Worm (Caenorhabditis elegans): ENCODE results near the gene nlp-63.
A peak's percentile ranks its signal among the peaks of the same experiment; 100 is the strongest.

DNA sequence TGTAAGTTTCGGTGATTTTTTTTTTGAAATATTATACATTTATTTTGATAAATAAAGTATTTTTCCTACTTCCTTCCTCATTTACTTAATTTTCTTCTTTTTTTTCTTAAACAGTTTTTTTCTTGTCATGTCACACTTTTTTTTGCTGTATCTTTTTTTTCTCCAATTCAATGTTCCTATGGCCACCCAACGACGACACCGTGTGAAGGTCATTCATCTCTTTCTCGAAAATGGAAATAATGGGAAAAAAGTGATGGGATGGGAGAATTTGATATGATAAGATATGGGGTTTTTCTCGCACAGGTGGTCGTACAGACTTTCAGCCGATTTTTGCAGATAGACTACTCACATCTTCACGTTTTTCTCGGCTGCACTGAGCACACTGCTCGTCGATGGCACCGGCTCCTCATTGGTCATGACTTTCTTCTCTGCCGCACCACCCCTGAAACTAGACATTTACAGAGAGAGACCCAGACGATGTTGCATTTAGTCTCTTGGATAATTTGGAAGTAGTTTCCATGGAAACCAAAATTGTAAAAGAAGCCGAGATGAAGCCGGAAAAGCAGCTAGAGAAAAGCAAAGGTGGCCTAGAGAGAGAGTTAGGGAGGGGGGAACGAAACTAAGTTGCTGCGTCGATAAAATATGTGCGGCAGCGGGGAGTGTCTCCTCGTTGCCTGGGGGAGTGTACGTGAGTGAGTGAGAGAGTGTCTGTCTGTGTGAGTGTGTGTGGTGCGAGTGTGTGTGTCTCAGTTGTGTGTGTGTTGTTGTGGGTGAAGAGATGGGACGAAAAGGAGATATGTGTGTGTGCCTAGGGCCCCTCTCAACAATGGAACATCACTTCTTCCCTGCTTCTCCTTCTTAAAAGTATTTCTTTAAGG, 13.9 kb downstream of the nlp-63 start, which contains the start of gene daf-19:
- no peak for TF ChIP-seq fkh-10 (GFP tag; optimal IDR thresholded peaks at IDR 0.05)
- TF ChIP-seq ama-1 (optimal IDR thresholded peaks at IDR 0.05) = peak; percentile 81
- TF ChIP-seq ceh-48 (tag; optimal IDR thresholded peaks at IDR 0.05) = peak; percentile 74
- peak; percentile 62 for TF ChIP-seq madf-2 (tag; optimal IDR thresholded peaks at IDR 0.05)
- TF ChIP-seq ceh-19 (GFP tag; optimal IDR thresholded peaks at IDR 0.05) = peak; percentile 88
- peak; percentile 78 for TF ChIP-seq sox-4 (tag; optimal IDR thresholded peaks at IDR 0.05)
- TF ChIP-seq dve-1 (tag; optimal IDR thresholded peaks at IDR 0.05) = peak; percentile 55
- peak; percentile 29 for TF ChIP-seq che-1 (tag; optimal IDR thresholded peaks at IDR 0.05)
- peak; percentile 74 for TF ChIP-seq hlh-8 (tag; optimal IDR thresholded peaks at IDR 0.05)
